Fruit fly (Drosophila melanogaster) whole organism, prepupa: ENCODE data around the gene CG17778.

Experiments
- Blimp-1 ChIP-seq: fragments of 200-800 bp; sonication (Bioruptor generic); optimal IDR thresholded peaks from 3 replicates; lab custom pipeline; 2017; ENCODE audit warnings: missing biosample characterization, missing genetic modification characterization, mild to moderate bottlenecking, moderate library complexity, missing genetic modification reagents
- CG10631 ChIP-seq: fragments of 200-800 bp; sonication (Bioruptor generic); optimal IDR thresholded peaks from 2 replicates; lab custom pipeline; 2016; ENCODE audit warnings: missing biosample characterization, missing genetic modification characterization
- CG10669 ChIP-seq: fragments of 200-800 bp; sonication (Bioruptor generic); optimal IDR thresholded peaks from 3 replicates; lab custom pipeline; 2018; ENCODE audit warnings: missing biosample characterization, mild to moderate bottlenecking, missing genetic modification characterization, moderate library complexity
- CG11294 ChIP-seq: fragments of 200-800 bp; sonication (Bioruptor generic); IDR thresholded peaks from 2 replicates; pipeline ENCODE4 v1.3.6; 2022; ENCODE audit warnings: missing biosample characterization, missing genetic modification characterization
- CG15336 ChIP-seq: fragments of 200-800 bp; sonication (Bioruptor generic); IDR thresholded peaks from 2 replicates; pipeline ENCODE4 v1.3.6; 2022; ENCODE audit warnings: missing biosample characterization, missing genetic modification characterization
- CG1621 ChIP-seq: fragments of 200-800 bp; sonication (Bioruptor generic); optimal IDR thresholded peaks from 3 replicates; lab custom pipeline; 2018; ENCODE audit warnings: missing biosample characterization, mild to moderate bottlenecking, missing genetic modification characterization
- CG16779 ChIP-seq: fragments of 200-800 bp; sonication (Bioruptor generic); optimal IDR thresholded peaks from 3 replicates; lab custom pipeline; 2017; ENCODE audit warnings: missing biosample characterization, mild to moderate bottlenecking, missing genetic modification characterization
- CG3032 ChIP-seq: fragments of 200-800 bp; optimal IDR thresholded peaks from 2 replicates; lab custom pipeline; 2019; ENCODE audit warnings: missing biosample characterization, mild to moderate bottlenecking, missing genetic modification characterization, moderate library complexity
- CG31627 ChIP-seq: fragments of 200-800 bp; sonication (Bioruptor generic); optimal IDR thresholded peaks from 3 replicates; lab custom pipeline; 2016; ENCODE audit warnings: missing biosample characterization, missing genetic modification characterization
- CG34406 ChIP-seq: fragments of 200-800 bp; sonication (Bioruptor generic); optimal IDR thresholded peaks from 3 replicates; lab custom pipeline; 2016; ENCODE audit warnings: missing biosample characterization, missing genetic modification characterization
- CG3919 ChIP-seq: fragments of 200-800 bp; sonication (Bioruptor generic); optimal IDR thresholded peaks from 3 replicates; lab custom pipeline; 2016; ENCODE audit warnings: missing biosample characterization, missing genetic modification characterization
- CG4318 ChIP-seq: fragments of 200-800 bp; sonication (Bioruptor generic); optimal IDR thresholded peaks from 3 replicates; lab custom pipeline; 2017; ENCODE audit warnings: missing biosample characterization, mild to moderate bottlenecking, missing genetic modification characterization
- CG6163 ChIP-seq: fragments of 200-800 bp; sonication (Bioruptor generic); IDR thresholded peaks from 3 replicates; pipeline ENCODE4 v1.3.6; 2022; ENCODE audit warnings: missing biosample characterization, missing genetic modification characterization
- CG6276 ChIP-seq: fragments of 200-800 bp; sonication (Bioruptor generic); optimal IDR thresholded peaks from 2 replicates; lab custom pipeline; 2017; ENCODE audit warnings: missing biosample characterization, mild to moderate bottlenecking, missing genetic modification characterization
- CG6792 ChIP-seq: fragments of 200-800 bp; sonication (Bioruptor generic); optimal IDR thresholded peaks from 3 replicates; lab custom pipeline; 2016; ENCODE audit warnings: missing biosample characterization, missing genetic modification characterization
- CG6808 ChIP-seq: fragments of 200-800 bp; sonication (Bioruptor generic); optimal IDR thresholded peaks from 3 replicates; lab custom pipeline; 2017; ENCODE audit warnings: missing biosample characterization, missing genetic modification characterization, mild to moderate bottlenecking, moderate library complexity, missing genetic modification reagents
- CG6854 ChIP-seq: fragments of 200-800 bp; sonication (Bioruptor generic); optimal IDR thresholded peaks from 2 replicates; lab custom pipeline; 2017; ENCODE audit warnings: missing biosample characterization, mild to moderate bottlenecking, missing genetic modification characterization
- CG7368 ChIP-seq: fragments of 200-800 bp; sonication (Bioruptor generic); optimal IDR thresholded peaks from 3 replicates; lab custom pipeline; 2016; ENCODE audit warnings: missing biosample characterization, missing genetic modification characterization
- CG8632 ChIP-seq: fragments of 200-800 bp; sonication (Bioruptor generic); optimal IDR thresholded peaks from 3 replicates; lab custom pipeline; 2016; ENCODE audit warnings: missing biosample characterization, missing genetic modification characterization
- Eip78C ChIP-seq: fragments of 200-800 bp; sonication (Bioruptor generic); peaks from one replicate; lab custom pipeline; 2016; ENCODE audit warnings: missing biosample characterization, missing genetic modification characterization
- Eip93F ChIP-seq: fragments of 200-800 bp; sonication (Bioruptor generic); optimal IDR thresholded peaks from 2 replicates; lab custom pipeline; 2016; ENCODE audit warnings: missing biosample characterization, mild to moderate bottlenecking, missing genetic modification characterization
- Ets21C ChIP-seq: fragments of 200-800 bp; sonication (Bioruptor generic); optimal IDR thresholded peaks from 3 replicates; lab custom pipeline; 2016; ENCODE audit warnings: missing biosample characterization, missing genetic modification characterization
- Ets96B ChIP-seq: fragments of 200-800 bp; optimal IDR thresholded peaks from 2 replicates; lab custom pipeline; 2019; ENCODE audit warnings: missing biosample characterization, mild to moderate bottlenecking, missing genetic modification characterization, moderate library complexity
- Hr38 ChIP-seq: sonication (Bioruptor generic); optimal IDR thresholded peaks from 2 replicates; lab custom pipeline; 2016; ENCODE audit warnings: missing biosample characterization, missing genetic modification characterization
- Hr4 ChIP-seq: fragments of 200-800 bp; sonication (Bioruptor generic); optimal IDR thresholded peaks from 3 replicates; lab custom pipeline; 2016; ENCODE audit warnings: missing biosample characterization, missing genetic modification characterization
- Sox102F ChIP-seq: fragments of 200-800 bp; sonication (Bioruptor generic); optimal IDR thresholded peaks from 2 replicates; lab custom pipeline; 2016; ENCODE audit warnings: missing biosample characterization, mild to moderate bottlenecking, missing genetic modification characterization
- Sox14 ChIP-seq: fragments of 200-800 bp; sonication (Bioruptor generic); optimal IDR thresholded peaks from 3 replicates; lab custom pipeline; 2016; ENCODE audit warnings: missing biosample characterization, missing genetic modification characterization
- Sox15 ChIP-seq: fragments of 200-800 bp; sonication (Bioruptor generic); optimal IDR thresholded peaks from 3 replicates; lab custom pipeline; 2016; ENCODE audit warnings: missing biosample characterization, missing genetic modification characterization
- achi ChIP-seq: fragments of 200-800 bp; sonication (Bioruptor generic); optimal IDR thresholded peaks from 3 replicates; lab custom pipeline; 2016; ENCODE audit warnings: missing biosample characterization, missing genetic modification characterization
- acj6 ChIP-seq: fragments of 200-800 bp; sonication (Bioruptor generic); optimal IDR thresholded peaks from 3 replicates; lab custom pipeline; 2016; ENCODE audit warnings: missing biosample characterization, missing genetic modification characterization
- eg ChIP-seq: fragments of 200-800 bp; sonication (Bioruptor generic); IDR thresholded peaks from 3 replicates; pipeline ENCODE4 v1.3.6; 2022; ENCODE audit warnings: missing biosample characterization, missing genetic modification characterization
- esn ChIP-seq: fragments of 200-800 bp; sonication (Bioruptor generic); optimal IDR thresholded peaks from 2 replicates; lab custom pipeline; 2016; ENCODE audit warnings: missing biosample characterization, mild to moderate bottlenecking, missing genetic modification characterization, moderate library complexity
- fd59A ChIP-seq: fragments of 200-800 bp; sonication (Bioruptor generic); optimal IDR thresholded peaks from 2 replicates; lab custom pipeline; 2017; ENCODE audit warnings: missing biosample characterization, mild to moderate bottlenecking, missing genetic modification characterization, missing genetic modification reagents
- fd85E ChIP-seq: fragments of 200-800 bp; sonication (Bioruptor generic); optimal IDR thresholded peaks from 3 replicates; lab custom pipeline; 2016; ENCODE audit warnings: missing biosample characterization, missing genetic modification characterization
- lz ChIP-seq: fragments of 200-800 bp; sonication (Bioruptor generic); optimal IDR thresholded peaks from 3 replicates; lab custom pipeline; 2016; ENCODE audit warnings: missing biosample characterization, missing genetic modification characterization
- net ChIP-seq: fragments of 200-800 bp; sonication (Bioruptor generic); optimal IDR thresholded peaks from 3 replicates; lab custom pipeline; 2016; ENCODE audit warnings: missing biosample characterization, missing genetic modification characterization
- pdm3 ChIP-seq: fragments of 200-800 bp; sonication (Bioruptor generic); optimal IDR thresholded peaks from 3 replicates; lab custom pipeline; 2016; ENCODE audit warnings: missing biosample characterization, missing genetic modification characterization
- spab ChIP-seq: fragments of 200-800 bp; sonication (Bioruptor generic); optimal IDR thresholded peaks from 2 replicates; lab custom pipeline; 2017; ENCODE audit warnings: missing biosample characterization, mild to moderate bottlenecking, missing genetic modification characterization, missing genetic modification reagents
- ss ChIP-seq, 2 experiments: fragments of 200-800 bp; sonication (Bioruptor generic); optimal IDR thresholded peaks; 2 replicates in 1 of 2; 3 replicates in 1 of 2; lab custom pipeline; 2017 to 2018; ENCODE audit warnings: mild to moderate bottlenecking in 2 of 2, missing biosample characterization in 2 of 2, missing genetic modification characterization in 2 of 2, moderate library complexity in 1 of 2
- svp ChIP-seq: fragments of 200-800 bp; sonication (Bioruptor generic); peaks from one replicate; lab custom pipeline; 2016; ENCODE audit warnings: missing biosample characterization, missing genetic modification characterization
- topi ChIP-seq: fragments of 200-800 bp; sonication (Bioruptor generic); optimal IDR thresholded peaks from 3 replicates; lab custom pipeline; 2016; ENCODE audit warnings: missing biosample characterization, missing genetic modification characterization

Gene CG17778

dm6 chrX:470626-471025, 23.8 kb upstream of the CG17778 start, which contains the start of gene CG32816:
TSS of gene CG32816 (minus strand) at chrX:470726.
- TF ChIP-seq CG6808 (GFP tag; lab: Kevin White, UChicago) = no peak
- no peak for TF ChIP-seq Sox102F (GFP tag; lab: Kevin White, UChicago)
- no peak for TF ChIP-seq CG1621 (tag; lab: Kevin White, UChicago)
- no peak for TF ChIP-seq CG11294
- no peak for TF ChIP-seq Hr38
- TF ChIP-seq spab (GFP tag; lab: Kevin White, UChicago) = no peak

- TF ChIP-seq CG10631 (GFP tag; lab: Kevin White, UChicago) (peak; percentile 55), CG6163 (0 out of 3 replicates have a peak, but pooled peaks have one; percentile 29), Sox14 (GFP tag; lab: Kevin White, UChicago) (peak; percentile 84), CG1621 (tag; lab: Kevin White, UChicago) (peak; percentile 95), lz (GFP tag; lab: Kevin White, UChicago) (peak; percentile 23), CG34406 (GFP tag; lab: Kevin White, UChicago) (peak; percentile 30), CG3032 (peak; percentile 34), Ets21C (GFP tag; lab: Kevin White, UChicago) (no peak), CG31627 (GFP tag; lab: Kevin White, UChicago) (peak; percentile 1), CG8632 (peak; percentile 7), Eip78C (peak; percentile 38), Blimp-1 (GFP tag; lab: Kevin White, UChicago) (no peak), eg (GFP tag; lab: Robert Waterston, UW) (peak; percentile 52; the same call in 2 of the 3 replicates), esn (GFP tag; lab: Kevin White, UChicago) (peak; percentile 21), CG4318 (GFP tag; lab: Kevin White, UChicago) (no peak), CG15336 (peak; percentile 48; the same call in 1 of the 2 replicates), spab (GFP tag; lab: Kevin White, UChicago) (no peak), CG6792 (GFP tag; lab: Kevin White, UChicago) (peak; percentile 19)
Observed at dm6 chrX:476230-477143, 17.9 kb upstream of the CG17778 start, which contains the start of the genes ebo and CG13373. TSS of gene ebo (minus strand) at chrX:476579. TSS of gene CG13373 (plus strand) at chrX:476984.

- TF ChIP-seq Hr4 = no peak
- TF ChIP-seq Eip78C = no peak
- no peak for TF ChIP-seq CG10631 (GFP tag; lab: Kevin White, UChicago)
- no peak for TF ChIP-seq achi (GFP tag; lab: Kevin White, UChicago)
- TF ChIP-seq lz (GFP tag; lab: Kevin White, UChicago) = no peak
- TF ChIP-seq Eip93F (GFP tag; lab: Kevin White, UChicago) = no peak
- TF ChIP-seq CG10669 = no peak
- TF ChIP-seq CG6276 (GFP tag; lab: Kevin White, UChicago) = no peak
- TF ChIP-seq CG3919 (GFP tag; lab: Kevin White, UChicago) = no peak
- TF ChIP-seq net = no peak
- TF ChIP-seq acj6 (GFP tag; lab: Kevin White, UChicago) = no peak
Observed at dm6 chrX:478766-479165, 15.6 kb upstream of the CG17778 start, which contains the start of gene CG32817. TSS of gene CG32817 (plus strand) at chrX:479066.

- peak; percentile 17 for TF ChIP-seq achi (GFP tag; lab: Kevin White, UChicago)
Observed at dm6 chrX:481642-482041, 12.8 kb upstream of the CG17778 start, which contains the start of gene CG3176. TSS of gene CG3176 (plus strand) at chrX:481862.

- peak; percentile 1 for TF ChIP-seq lz (GFP tag; lab: Kevin White, UChicago)
- TF ChIP-seq CG4318 (GFP tag; lab: Kevin White, UChicago) = no peak
- TF ChIP-seq esn (GFP tag; lab: Kevin White, UChicago) = peak; percentile 26
- TF ChIP-seq Ets96B = no peak
- TF ChIP-seq CG7368 (GFP tag; lab: Kevin White, UChicago) = no peak
- no peak for TF ChIP-seq ss (GFP tag; optimal IDR thresholded peaks at IDR 0.05; lab: Kevin White, UChicago)
- TF ChIP-seq CG6808 (GFP tag; lab: Kevin White, UChicago) = no peak
- no peak for TF ChIP-seq CG6854 (GFP tag; lab: Kevin White, UChicago)
- no peak for TF ChIP-seq topi (GFP tag; lab: Kevin White, UChicago)
- TF ChIP-seq CG16779 (tag; lab: Kevin White, UChicago) = no peak
- no peak for TF ChIP-seq Eip78C
- TF ChIP-seq fd59A (GFP tag; lab: Kevin White, UChicago) = no peak
- no peak for TF ChIP-seq pdm3 (GFP tag; lab: Kevin White, UChicago)
- no peak for TF ChIP-seq fd85E (GFP tag; lab: Kevin White, UChicago)
- no peak for TF ChIP-seq svp (GFP tag; lab: Kevin White, UChicago)
- TF ChIP-seq CG31627 (GFP tag; lab: Kevin White, UChicago) = peak; percentile 24
- TF ChIP-seq Sox15 (GFP tag; lab: Kevin White, UChicago) = no peak
- no peak for TF ChIP-seq CG6276 (GFP tag; lab: Kevin White, UChicago)
Observed at dm6 chrX:487517-487957, 6.9 kb upstream of the CG17778 start, which contains the start of the genes CG18273 and CG3156. TSS of gene CG18273 (minus strand) at chrX:487581. TSS of gene CG3156 (plus strand) at chrX:487878.
